Fruit fly (Drosophila melanogaster) whole organism, prepupa: ENCODE data around the gene CG43736.

Experiments
- CG15336 ChIP-seq: fragments of 200-800 bp; sonication (Bioruptor generic); IDR thresholded peaks from 2 replicates; pipeline ENCODE4 v1.3.6; 2022; ENCODE audit warnings: missing biosample characterization, missing genetic modification characterization
- CG31627 ChIP-seq: fragments of 200-800 bp; sonication (Bioruptor generic); optimal IDR thresholded peaks from 3 replicates; lab custom pipeline; 2016; ENCODE audit warnings: missing biosample characterization, missing genetic modification characterization
- CG6276 ChIP-seq: fragments of 200-800 bp; sonication (Bioruptor generic); optimal IDR thresholded peaks from 2 replicates; lab custom pipeline; 2017; ENCODE audit warnings: missing biosample characterization, mild to moderate bottlenecking, missing genetic modification characterization
- Eip93F ChIP-seq: fragments of 200-800 bp; sonication (Bioruptor generic); optimal IDR thresholded peaks from 2 replicates; lab custom pipeline; 2016; ENCODE audit warnings: missing biosample characterization, mild to moderate bottlenecking, missing genetic modification characterization
- Lpt ChIP-seq: fragments of 200-800 bp; sonication (Bioruptor generic); optimal IDR thresholded peaks from 3 replicates; lab custom pipeline; 2016; ENCODE audit warnings: missing biosample characterization, missing genetic modification characterization
- Met ChIP-seq: fragments of 200-800 bp; sonication (Bioruptor generic); optimal IDR thresholded peaks from 3 replicates; lab custom pipeline; 2016; ENCODE audit warnings: missing biosample characterization, missing genetic modification characterization
- Smox ChIP-seq: fragments of 200-800 bp; sonication (Bioruptor generic); optimal IDR thresholded peaks from 3 replicates; lab custom pipeline; 2016; ENCODE audit warnings: missing biosample characterization, missing genetic modification characterization
- Sox102F ChIP-seq: fragments of 200-800 bp; sonication (Bioruptor generic); optimal IDR thresholded peaks from 2 replicates; lab custom pipeline; 2016; ENCODE audit warnings: missing biosample characterization, mild to moderate bottlenecking, missing genetic modification characterization
- acj6 ChIP-seq: fragments of 200-800 bp; sonication (Bioruptor generic); optimal IDR thresholded peaks from 3 replicates; lab custom pipeline; 2016; ENCODE audit warnings: missing biosample characterization, missing genetic modification characterization
- dac ChIP-seq: fragments of 200-800 bp; sonication (Bioruptor generic); optimal IDR thresholded peaks from 2 replicates; lab custom pipeline; 2017; ENCODE audit warnings: missing biosample characterization, mild to moderate bottlenecking, missing genetic modification characterization
- pdm3 ChIP-seq: fragments of 200-800 bp; sonication (Bioruptor generic); optimal IDR thresholded peaks from 3 replicates; lab custom pipeline; 2016; ENCODE audit warnings: missing biosample characterization, missing genetic modification characterization
- spab ChIP-seq: fragments of 200-800 bp; sonication (Bioruptor generic); optimal IDR thresholded peaks from 2 replicates; lab custom pipeline; 2017; ENCODE audit warnings: missing biosample characterization, mild to moderate bottlenecking, missing genetic modification characterization, missing genetic modification reagents
- vri ChIP-seq: fragments of 200-800 bp; sonication (Bioruptor generic); optimal IDR thresholded peaks from 3 replicates; lab custom pipeline; 2016; ENCODE audit warnings: missing biosample characterization, mild to moderate bottlenecking, missing genetic modification characterization

- TF ChIP-seq CG6276 (GFP tag; lab: Kevin White, UChicago) (no peak), vri (GFP tag; lab: Kevin White, UChicago) (peak; percentile 39), CG15336 (0 out of 2 replicates have a peak, but pooled peaks have one; percentile 10), pdm3 (no peak), dac (GFP tag; lab: Kevin White, UChicago) (no peak), Sox102F (GFP tag; lab: Kevin White, UChicago) (peak; percentile 36), Met (GFP tag; lab: Kevin White, UChicago) (no peak), Eip93F (no peak), Smox (no peak), spab (GFP tag; lab: Kevin White, UChicago) (no peak), CG31627 (GFP tag; lab: Kevin White, UChicago) (no peak), Lpt (no peak), acj6 (GFP tag; lab: Kevin White, UChicago) (no peak)
These were observed 4.4 kb downstream of the CG43736 start for dm6 chrX:6868024-6868628.
